Fruit fly (Drosophila melanogaster) whole organism, prepupa: ENCODE data around the gene MED14.

Experiments used
- CG10631 ChIP-seq: fragments of 200-800 bp; sonication (Bioruptor generic); optimal IDR thresholded peaks from 2 replicates; lab custom pipeline; 2016; ENCODE audit warnings: missing biosample characterization, missing genetic modification characterization
- CG10669 ChIP-seq: fragments of 200-800 bp; sonication (Bioruptor generic); optimal IDR thresholded peaks from 3 replicates; lab custom pipeline; 2018; ENCODE audit warnings: missing biosample characterization, mild to moderate bottlenecking, missing genetic modification characterization, moderate library complexity
- CG11294 ChIP-seq: fragments of 200-800 bp; sonication (Bioruptor generic); IDR thresholded peaks from 2 replicates; pipeline ENCODE4 v1.3.6; 2022; ENCODE audit warnings: missing biosample characterization, missing genetic modification characterization
- CG11762 ChIP-seq: fragments of 200-800 bp; sonication (Bioruptor generic); optimal IDR thresholded peaks from 3 replicates; lab custom pipeline; 2016; ENCODE audit warnings: missing biosample characterization, missing genetic modification characterization; ENCODE audit not compliant: insufficient read depth
- CG11902 ChIP-seq: fragments of 200-800 bp; sonication (Bioruptor generic); optimal IDR thresholded peaks from 3 replicates; lab custom pipeline; 2016; ENCODE audit warnings: missing biosample characterization, missing genetic modification characterization
- CG15336 ChIP-seq: fragments of 200-800 bp; sonication (Bioruptor generic); IDR thresholded peaks from 2 replicates; pipeline ENCODE4 v1.3.6; 2022; ENCODE audit warnings: missing biosample characterization, missing genetic modification characterization
- CG1621 ChIP-seq: fragments of 200-800 bp; sonication (Bioruptor generic); optimal IDR thresholded peaks from 3 replicates; lab custom pipeline; 2018; ENCODE audit warnings: missing biosample characterization, mild to moderate bottlenecking, missing genetic modification characterization
- CG16779 ChIP-seq: fragments of 200-800 bp; sonication (Bioruptor generic); optimal IDR thresholded peaks from 3 replicates; lab custom pipeline; 2017; ENCODE audit warnings: missing biosample characterization, mild to moderate bottlenecking, missing genetic modification characterization
- CG31627 ChIP-seq: fragments of 200-800 bp; sonication (Bioruptor generic); optimal IDR thresholded peaks from 3 replicates; lab custom pipeline; 2016; ENCODE audit warnings: missing biosample characterization, missing genetic modification characterization
- CG34406 ChIP-seq: fragments of 200-800 bp; sonication (Bioruptor generic); optimal IDR thresholded peaks from 3 replicates; lab custom pipeline; 2016; ENCODE audit warnings: missing biosample characterization, missing genetic modification characterization
- CG3919 ChIP-seq: fragments of 200-800 bp; sonication (Bioruptor generic); optimal IDR thresholded peaks from 3 replicates; lab custom pipeline; 2016; ENCODE audit warnings: missing biosample characterization, missing genetic modification characterization
- CG4318 ChIP-seq: fragments of 200-800 bp; sonication (Bioruptor generic); optimal IDR thresholded peaks from 3 replicates; lab custom pipeline; 2017; ENCODE audit warnings: missing biosample characterization, mild to moderate bottlenecking, missing genetic modification characterization
- CG6276 ChIP-seq: fragments of 200-800 bp; sonication (Bioruptor generic); optimal IDR thresholded peaks from 2 replicates; lab custom pipeline; 2017; ENCODE audit warnings: missing biosample characterization, mild to moderate bottlenecking, missing genetic modification characterization
- CG6792 ChIP-seq: fragments of 200-800 bp; sonication (Bioruptor generic); optimal IDR thresholded peaks from 3 replicates; lab custom pipeline; 2016; ENCODE audit warnings: missing biosample characterization, missing genetic modification characterization
- CG6808 ChIP-seq: fragments of 200-800 bp; sonication (Bioruptor generic); optimal IDR thresholded peaks from 3 replicates; lab custom pipeline; 2017; ENCODE audit warnings: missing biosample characterization, missing genetic modification characterization, mild to moderate bottlenecking, moderate library complexity, missing genetic modification reagents
- CG6854 ChIP-seq: fragments of 200-800 bp; sonication (Bioruptor generic); optimal IDR thresholded peaks from 2 replicates; lab custom pipeline; 2017; ENCODE audit warnings: missing biosample characterization, mild to moderate bottlenecking, missing genetic modification characterization
- CG8319 ChIP-seq: fragments of 200-800 bp; sonication (Bioruptor generic); optimal IDR thresholded peaks from 3 replicates; lab custom pipeline; 2016; ENCODE audit warnings: missing biosample characterization, missing genetic modification characterization
- CG9139 ChIP-seq: fragments of 200-800 bp; sonication (Bioruptor generic); optimal IDR thresholded peaks from 3 replicates; lab custom pipeline; 2017; ENCODE audit warnings: missing biosample characterization, mild to moderate bottlenecking, missing genetic modification characterization
- Eip78C ChIP-seq: fragments of 200-800 bp; sonication (Bioruptor generic); peaks from one replicate; lab custom pipeline; 2016; ENCODE audit warnings: missing biosample characterization, missing genetic modification characterization
- Eip93F ChIP-seq: fragments of 200-800 bp; sonication (Bioruptor generic); optimal IDR thresholded peaks from 2 replicates; lab custom pipeline; 2016; ENCODE audit warnings: missing biosample characterization, mild to moderate bottlenecking, missing genetic modification characterization
- Ets21C ChIP-seq: fragments of 200-800 bp; sonication (Bioruptor generic); optimal IDR thresholded peaks from 3 replicates; lab custom pipeline; 2016; ENCODE audit warnings: missing biosample characterization, missing genetic modification characterization
- Ets96B ChIP-seq: fragments of 200-800 bp; optimal IDR thresholded peaks from 2 replicates; lab custom pipeline; 2019; ENCODE audit warnings: missing biosample characterization, mild to moderate bottlenecking, missing genetic modification characterization, moderate library complexity
- Gug ChIP-seq: fragments of 200-800 bp; sonication (Bioruptor generic); IDR thresholded peaks from 2 replicates; pipeline ENCODE4 v1.3.6; 2022; ENCODE audit warnings: missing biosample characterization, missing genetic modification characterization
- Hr38 ChIP-seq: sonication (Bioruptor generic); optimal IDR thresholded peaks from 2 replicates; lab custom pipeline; 2016; ENCODE audit warnings: missing biosample characterization, missing genetic modification characterization
- Lpt ChIP-seq: fragments of 200-800 bp; sonication (Bioruptor generic); optimal IDR thresholded peaks from 3 replicates; lab custom pipeline; 2016; ENCODE audit warnings: missing biosample characterization, missing genetic modification characterization
- Met ChIP-seq: fragments of 200-800 bp; sonication (Bioruptor generic); optimal IDR thresholded peaks from 3 replicates; lab custom pipeline; 2016; ENCODE audit warnings: missing biosample characterization, missing genetic modification characterization
- OdsH ChIP-seq: fragments of 200-800 bp; sonication (Bioruptor generic); optimal IDR thresholded peaks from 3 replicates; lab custom pipeline; 2016; ENCODE audit warnings: missing biosample characterization, missing genetic modification characterization
- Smox ChIP-seq: fragments of 200-800 bp; sonication (Bioruptor generic); optimal IDR thresholded peaks from 3 replicates; lab custom pipeline; 2016; ENCODE audit warnings: missing biosample characterization, missing genetic modification characterization
- Sox14 ChIP-seq: fragments of 200-800 bp; sonication (Bioruptor generic); optimal IDR thresholded peaks from 3 replicates; lab custom pipeline; 2016; ENCODE audit warnings: missing biosample characterization, missing genetic modification characterization
- Sox15 ChIP-seq: fragments of 200-800 bp; sonication (Bioruptor generic); optimal IDR thresholded peaks from 3 replicates; lab custom pipeline; 2016; ENCODE audit warnings: missing biosample characterization, missing genetic modification characterization
- achi ChIP-seq: fragments of 200-800 bp; sonication (Bioruptor generic); optimal IDR thresholded peaks from 3 replicates; lab custom pipeline; 2016; ENCODE audit warnings: missing biosample characterization, missing genetic modification characterization
- dac ChIP-seq: fragments of 200-800 bp; sonication (Bioruptor generic); optimal IDR thresholded peaks from 2 replicates; lab custom pipeline; 2017; ENCODE audit warnings: missing biosample characterization, mild to moderate bottlenecking, missing genetic modification characterization
- dsx ChIP-seq: fragments of 200-800 bp; optimal IDR thresholded peaks from 3 replicates; lab custom pipeline; 2019; ENCODE audit warnings: missing biosample characterization, mild to moderate bottlenecking, missing genetic modification characterization, moderate library complexity; ENCODE audit not compliant: poor library complexity, severe bottlenecking
- esn ChIP-seq: fragments of 200-800 bp; sonication (Bioruptor generic); optimal IDR thresholded peaks from 2 replicates; lab custom pipeline; 2016; ENCODE audit warnings: missing biosample characterization, mild to moderate bottlenecking, missing genetic modification characterization, moderate library complexity
- fd85E ChIP-seq: fragments of 200-800 bp; sonication (Bioruptor generic); optimal IDR thresholded peaks from 3 replicates; lab custom pipeline; 2016; ENCODE audit warnings: missing biosample characterization, missing genetic modification characterization
- fkh ChIP-seq: fragments of 200-800 bp; sonication (Bioruptor generic); optimal IDR thresholded peaks from 3 replicates; lab custom pipeline; 2017; ENCODE audit warnings: missing biosample characterization, mild to moderate bottlenecking, missing genetic modification characterization, moderate library complexity
- lz ChIP-seq: fragments of 200-800 bp; sonication (Bioruptor generic); optimal IDR thresholded peaks from 3 replicates; lab custom pipeline; 2016; ENCODE audit warnings: missing biosample characterization, missing genetic modification characterization
- net ChIP-seq: fragments of 200-800 bp; sonication (Bioruptor generic); optimal IDR thresholded peaks from 3 replicates; lab custom pipeline; 2016; ENCODE audit warnings: missing biosample characterization, missing genetic modification characterization
- pdm3 ChIP-seq: fragments of 200-800 bp; sonication (Bioruptor generic); optimal IDR thresholded peaks from 3 replicates; lab custom pipeline; 2016; ENCODE audit warnings: missing biosample characterization, missing genetic modification characterization
- salr ChIP-seq, 2 experiments: fragments of 200-800 bp; sonication (Bioruptor generic); optimal IDR thresholded peaks; 3 replicates each; lab custom pipeline; 2016 to 2018; ENCODE audit warnings: missing biosample characterization in 2 of 2, missing genetic modification characterization in 2 of 2, mild to moderate bottlenecking in 1 of 2
- spab ChIP-seq: fragments of 200-800 bp; sonication (Bioruptor generic); optimal IDR thresholded peaks from 2 replicates; lab custom pipeline; 2017; ENCODE audit warnings: missing biosample characterization, mild to moderate bottlenecking, missing genetic modification characterization, missing genetic modification reagents
- ss ChIP-seq, 2 experiments: fragments of 200-800 bp; sonication (Bioruptor generic); optimal IDR thresholded peaks; 2 replicates in 1 of 2; 3 replicates in 1 of 2; lab custom pipeline; 2017 to 2018; ENCODE audit warnings: mild to moderate bottlenecking in 2 of 2, missing biosample characterization in 2 of 2, missing genetic modification characterization in 2 of 2, moderate library complexity in 1 of 2
- svp ChIP-seq: fragments of 200-800 bp; sonication (Bioruptor generic); peaks from one replicate; lab custom pipeline; 2016; ENCODE audit warnings: missing biosample characterization, missing genetic modification characterization
- vri ChIP-seq: fragments of 200-800 bp; sonication (Bioruptor generic); optimal IDR thresholded peaks from 3 replicates; lab custom pipeline; 2016; ENCODE audit warnings: missing biosample characterization, mild to moderate bottlenecking, missing genetic modification characterization

MED14 gene

dm6 chr3L:546819-547441, 46.1 kb upstream of the MED14 start (continued):
- TF ChIP-seq lz, result peak; percentile 31

- peak; percentile 64 for TF ChIP-seq svp (GFP tag; lab: Kevin White, UChicago)
- TF ChIP-seq fkh (GFP tag; lab: Kevin White, UChicago), result peak; percentile 93
- peak; percentile 4 for TF ChIP-seq Met (GFP tag; lab: Kevin White, UChicago)
- TF ChIP-seq CG10669 (GFP tag; lab: Kevin White, UChicago), result no peak
- TF ChIP-seq Smox (GFP tag; lab: Kevin White, UChicago), result peak; percentile 9
- TF ChIP-seq CG16779, result peak; percentile 7
- peak; percentile 97 for TF ChIP-seq vri (GFP tag; lab: Kevin White, UChicago)
- TF ChIP-seq Eip93F (GFP tag; lab: Kevin White, UChicago), result peak; percentile 40
- no peak for TF ChIP-seq CG4318 (GFP tag; lab: Kevin White, UChicago)
- peak; percentile 37 for TF ChIP-seq Sox14 (GFP tag; lab: Kevin White, UChicago)
- TF ChIP-seq Eip78C (GFP tag; lab: Kevin White, UChicago), result peak; percentile 72
Measured at dm6 chr3L:548304-549198, 44.5 kb upstream of the MED14 start.

dm6 chr3L:550082-550827, 42.8 kb upstream of the MED14 start:
- TF ChIP-seq CG1621 (no peak), CG11902 (peak; percentile 59), CG10631 (GFP tag; lab: Kevin White, UChicago) (peak; percentile 74), fd85E (GFP tag; lab: Kevin White, UChicago) (no peak), Lpt (peak; percentile 40), CG34406 (peak; percentile 70), achi (peak; percentile 70), dac (GFP tag; lab: Kevin White, UChicago) (peak; percentile 15), OdsH (GFP tag; lab: Kevin White, UChicago) (peak; percentile 68), CG11294 (GFP tag; lab: Robert Waterston, UW) (no peak), salr (GFP tag; optimal IDR thresholded peaks at IDR 0.05; lab: Kevin White, UChicago) (peak in 1 of 2 experiments; percentile 59), spab (GFP tag; lab: Kevin White, UChicago) (peak; percentile 60), fkh (GFP tag; lab: Kevin White, UChicago) (no peak), Ets96B (tag; lab: Kevin White, UChicago) (peak; percentile 61), esn (GFP tag; lab: Kevin White, UChicago) (peak; percentile 84), net (GFP tag; lab: Kevin White, UChicago) (peak; percentile 45), Hr38 (no peak), CG11762 (no peak), CG6792 (peak; percentile 60), CG6854 (GFP tag; lab: Kevin White, UChicago) (no peak), ss (GFP tag; optimal IDR thresholded peaks at IDR 0.05; lab: Kevin White, UChicago) (peak; percentile 29 to 73), CG6276 (peak; percentile 67), CG15336 (GFP tag; lab: Robert Waterston, UW) (peak; percentile 40; the same call in 1 of the 2 replicates), CG6808 (GFP tag; lab: Kevin White, UChicago) (peak; percentile 67), CG9139 (GFP tag; lab: Kevin White, UChicago) (no peak), Sox15 (GFP tag; lab: Kevin White, UChicago) (peak; percentile 48), Gug (no peak), dsx (GFP tag; lab: Kevin White, UChicago) (no peak), CG8319 (GFP tag; lab: Kevin White, UChicago) (peak; percentile 50), CG4318 (GFP tag; lab: Kevin White, UChicago) (peak; percentile 46), CG3919 (GFP tag; lab: Kevin White, UChicago) (peak; percentile 69), pdm3 (GFP tag; lab: Kevin White, UChicago) (peak; percentile 71), CG31627 (GFP tag; lab: Kevin White, UChicago) (peak; percentile 77), Ets21C (GFP tag; lab: Kevin White, UChicago) (peak; percentile 69)
